Worm (Caenorhabditis elegans): ENCODE results near the gene H23L24.1.

H23L24.1 gene

ce11 chrIV:8718153-8718552 lies at the start of gene H23L24.1:
Gene H23L24.1 (plus strand): TSS chrIV:8718453.
- TF ChIP-seq pes-1 (GFP tag; IDR thresholded peaks at IDR 0.05) (no peak), ama-1 (optimal IDR thresholded peaks at IDR 0.05) (no peak), hmg-4 (GFP tag; optimal IDR thresholded peaks at IDR 0.05) (no peak), tra-4 (tag; optimal IDR thresholded peaks at IDR 0.05) (no peak), aly-1 (tag; optimal IDR thresholded peaks at IDR 0.05) (no peak), F13C5.2 (tag; optimal IDR thresholded peaks at IDR 0.05) (no peak), ceh-36 (tag; optimal IDR thresholded peaks at IDR 0.05) (no peak), ets-7 (tag; optimal IDR thresholded peaks at IDR 0.05) (no peak), scrt-1 (GFP tag; IDR thresholded peaks at IDR 0.05) (no peak), tbx-37 (GFP tag; conservative IDR thresholded peaks at IDR 0.05) (no peak)

ce11 chrIV:8668635-8669034 lies 49.6 kb upstream of the H23L24.1 start, which contains the start of gene cdh-5:
Gene cdh-5 (plus strand): TSS chrIV:8668935.
- TF ChIP-seq aly-1 (tag; optimal IDR thresholded peaks at IDR 0.05) = no peak
- no peak for TF ChIP-seq tbx-37 (GFP tag; conservative IDR thresholded peaks at IDR 0.05)
- no peak for TF ChIP-seq F13C5.2 (tag; optimal IDR thresholded peaks at IDR 0.05)
- TF ChIP-seq tra-4 (tag; optimal IDR thresholded peaks at IDR 0.05) = no peak
- no peak for TF ChIP-seq pes-1 (GFP tag; IDR thresholded peaks at IDR 0.05)
- no peak for TF ChIP-seq hmbx-1 (tag; optimal IDR thresholded peaks at IDR 0.05)
- TF ChIP-seq ceh-13 (GFP tag; optimal IDR thresholded peaks at IDR 0.05) = no peak
- no peak for TF ChIP-seq flt-1 (GFP tag; IDR thresholded peaks at IDR 0.05)
- no peak for TF ChIP-seq sea-1 (GFP tag; conservative IDR thresholded peaks at IDR 0.05)

- TF ChIP-seq F13C5.2 (tag; optimal IDR thresholded peaks at IDR 0.05) (no peak), tra-4 (tag; optimal IDR thresholded peaks at IDR 0.05) (no peak), hnd-1 (tag; optimal IDR thresholded peaks at IDR 0.05) (no peak), ets-7 (tag; optimal IDR thresholded peaks at IDR 0.05) (no peak), B0310.2 (tag; optimal IDR thresholded peaks at IDR 0.05) (no peak), ceh-36 (tag; optimal IDR thresholded peaks at IDR 0.05) (no peak)
Measured at ce11 chrIV:8673733-8674375, 44.4 kb upstream of the H23L24.1 start.

- TF ChIP-seq tbx-37 (GFP tag; conservative IDR thresholded peaks at IDR 0.05) (no peak), hmg-4 (GFP tag; optimal IDR thresholded peaks at IDR 0.05) (no peak), hnd-1 (tag; optimal IDR thresholded peaks at IDR 0.05) (no peak), flt-1 (GFP tag; IDR thresholded peaks at IDR 0.05) (no peak), B0310.2 (tag; optimal IDR thresholded peaks at IDR 0.05) (no peak), pes-1 (GFP tag; IDR thresholded peaks at IDR 0.05) (no peak), aly-1 (tag; optimal IDR thresholded peaks at IDR 0.05) (no peak), ets-7 (tag; optimal IDR thresholded peaks at IDR 0.05) (no peak), hmbx-1 (tag; optimal IDR thresholded peaks at IDR 0.05) (no peak), scrt-1 (GFP tag; IDR thresholded peaks at IDR 0.05) (no peak), ama-1 (optimal IDR thresholded peaks at IDR 0.05) (no peak), ceh-13 (GFP tag; optimal IDR thresholded peaks at IDR 0.05) (no peak), tbx-11 (GFP tag; IDR thresholded peaks at IDR 0.05) (no peak), tra-4 (tag; optimal IDR thresholded peaks at IDR 0.05) (no peak), sea-1 (GFP tag; conservative IDR thresholded peaks at IDR 0.05) (no peak), ceh-36 (tag; optimal IDR thresholded peaks at IDR 0.05) (no peak), F13C5.2 (tag; optimal IDR thresholded peaks at IDR 0.05) (no peak)
Measured at ce11 chrIV:8677303-8677702, 41.0 kb upstream of the H23L24.1 start, which contains the start of gene F08B4.8. Gene F08B4.8 (plus strand): TSS chrIV:8677603.

ce11 chrIV:8679225-8679624 lies 39.0 kb upstream of the H23L24.1 start, which contains the start of gene nlp-60:
Gene nlp-60 (minus strand): TSS chrIV:8679325.
- TF ChIP-seq hnd-1 (tag; optimal IDR thresholded peaks at IDR 0.05) (no peak), hmg-4 (GFP tag; optimal IDR thresholded peaks at IDR 0.05) (no peak), B0310.2 (tag; optimal IDR thresholded peaks at IDR 0.05) (no peak), pes-1 (GFP tag; IDR thresholded peaks at IDR 0.05) (no peak), ets-7 (tag; optimal IDR thresholded peaks at IDR 0.05) (no peak), F13C5.2 (tag; optimal IDR thresholded peaks at IDR 0.05) (no peak), ceh-36 (tag; optimal IDR thresholded peaks at IDR 0.05) (no peak), flt-1 (GFP tag; IDR thresholded peaks at IDR 0.05) (no peak), aly-1 (tag; optimal IDR thresholded peaks at IDR 0.05) (no peak), ama-1 (optimal IDR thresholded peaks at IDR 0.05) (no peak), tbx-11 (GFP tag; IDR thresholded peaks at IDR 0.05) (no peak), scrt-1 (GFP tag; IDR thresholded peaks at IDR 0.05) (no peak), sea-1 (GFP tag; conservative IDR thresholded peaks at IDR 0.05) (no peak), tra-4 (tag; optimal IDR thresholded peaks at IDR 0.05) (no peak), ceh-13 (GFP tag; optimal IDR thresholded peaks at IDR 0.05) (no peak), tbx-37 (GFP tag; conservative IDR thresholded peaks at IDR 0.05) (no peak)

- TF ChIP-seq sea-1 (GFP tag; conservative IDR thresholded peaks at IDR 0.05) = no peak
- TF ChIP-seq ceh-36 (tag; optimal IDR thresholded peaks at IDR 0.05) = no peak
- no peak for TF ChIP-seq hmg-4 (GFP tag; optimal IDR thresholded peaks at IDR 0.05)
- no peak for TF ChIP-seq ets-7 (tag; optimal IDR thresholded peaks at IDR 0.05)
- no peak for TF ChIP-seq scrt-1 (GFP tag; IDR thresholded peaks at IDR 0.05)
- TF ChIP-seq F13C5.2 (tag; optimal IDR thresholded peaks at IDR 0.05) = no peak
- no peak for TF ChIP-seq pes-1 (GFP tag; IDR thresholded peaks at IDR 0.05)
- no peak for TF ChIP-seq aly-1 (tag; optimal IDR thresholded peaks at IDR 0.05)
- TF ChIP-seq tbx-11 (GFP tag; IDR thresholded peaks at IDR 0.05) = no peak
- TF ChIP-seq hnd-1 (tag; optimal IDR thresholded peaks at IDR 0.05) = no peak
- TF ChIP-seq ama-1 (optimal IDR thresholded peaks at IDR 0.05) = no peak
- TF ChIP-seq B0310.2 (tag; optimal IDR thresholded peaks at IDR 0.05) = no peak
- no peak for TF ChIP-seq ceh-13 (GFP tag; optimal IDR thresholded peaks at IDR 0.05)
- TF ChIP-seq tbx-37 (GFP tag; conservative IDR thresholded peaks at IDR 0.05) = no peak
- TF ChIP-seq flt-1 (GFP tag; IDR thresholded peaks at IDR 0.05) = no peak
- no peak for TF ChIP-seq tra-4 (tag; optimal IDR thresholded peaks at IDR 0.05)
- no peak for TF ChIP-seq hmbx-1 (tag; optimal IDR thresholded peaks at IDR 0.05)
Measured at ce11 chrIV:8686510-8686909, 31.7 kb upstream of the H23L24.1 start, which contains the start of gene pole-2. Gene pole-2 (minus strand): TSS chrIV:8686610.

ce11 chrIV:8686966-8687365 lies 31.3 kb upstream of the H23L24.1 start:
- TF ChIP-seq ceh-13 (GFP tag; optimal IDR thresholded peaks at IDR 0.05) (no peak), aly-1 (tag; optimal IDR thresholded peaks at IDR 0.05) (no peak), F13C5.2 (tag; optimal IDR thresholded peaks at IDR 0.05) (no peak), ama-1 (optimal IDR thresholded peaks at IDR 0.05) (no peak), scrt-1 (GFP tag; IDR thresholded peaks at IDR 0.05) (no peak), sea-1 (GFP tag; conservative IDR thresholded peaks at IDR 0.05) (no peak), B0310.2 (tag; optimal IDR thresholded peaks at IDR 0.05) (no peak), hnd-1 (tag; optimal IDR thresholded peaks at IDR 0.05) (no peak), ceh-36 (tag; optimal IDR thresholded peaks at IDR 0.05) (no peak), flt-1 (GFP tag; IDR thresholded peaks at IDR 0.05) (no peak), ets-7 (tag; optimal IDR thresholded peaks at IDR 0.05) (no peak), hmbx-1 (tag; optimal IDR thresholded peaks at IDR 0.05) (no peak), tbx-37 (GFP tag; conservative IDR thresholded peaks at IDR 0.05) (no peak), hmg-4 (GFP tag; optimal IDR thresholded peaks at IDR 0.05) (no peak), tra-4 (tag; optimal IDR thresholded peaks at IDR 0.05) (no peak), pes-1 (GFP tag; IDR thresholded peaks at IDR 0.05) (no peak)
